Worm (Caenorhabditis elegans) whole organism, L4 larva: ENCODE data around the gene F32D8.13.

Experiments
- D1046.2 ChIP-seq: fragments of 200-800 bp; sonication (Bioruptor generic); IDR thresholded peaks from 2 replicates; pipeline ENCODE4 v1.3.6; 2022; ENCODE audit warnings: missing genetic modification characterization, missing compliant biosample characterization
- F44E2.7 ChIP-seq: fragments of 200-800 bp; sonication (Bioruptor generic); IDR thresholded peaks from 2 replicates; pipeline ENCODE4 v2.1.2; 2022; ENCODE audit warnings: missing genetic modification characterization, missing compliant biosample characterization
- T20F7.1 ChIP-seq: fragments of 200-800 bp; sonication (Bioruptor generic); optimal IDR thresholded peaks from 2 replicates; lab custom pipeline; 2018; ENCODE audit warnings: mild to moderate bottlenecking, missing genetic modification characterization, missing compliant biosample characterization
- Y105C5A.15 ChIP-seq: fragments of 200-800 bp; sonication (Bioruptor generic); IDR thresholded peaks from 2 replicates; pipeline ENCODE4 v1.3.6; 2022; ENCODE audit warnings: missing genetic modification characterization, missing compliant biosample characterization
- Y48G9A.11 ChIP-seq: fragments of 200-800 bp; sonication (Bioruptor generic); IDR thresholded peaks from 2 replicates; pipeline ENCODE4 v1.3.6; 2022; ENCODE audit warnings: missing genetic modification reagents, missing genetic modification characterization, missing compliant biosample characterization
- Y5F2A.4 ChIP-seq: fragments of 200-800 bp; sonication (Bioruptor generic); optimal IDR thresholded peaks from 2 replicates; lab custom pipeline; 2018; ENCODE audit warnings: mild to moderate bottlenecking, missing genetic modification characterization, missing compliant biosample characterization
- ZK337.2 ChIP-seq: fragments of 200-800 bp; sonication (Bioruptor generic); IDR thresholded peaks from 2 replicates; pipeline ENCODE4 v1.3.6; 2022; ENCODE audit warnings: missing genetic modification reagents, missing genetic modification characterization, missing compliant biosample characterization
- arid-1 ChIP-seq: fragments of 200-800 bp; sonication (Bioruptor generic); conservative IDR thresholded peaks from 2 replicates; pipeline ENCODE4 v1.3.6; 2022; ENCODE audit warnings: missing genetic modification reagents, missing genetic modification characterization, missing compliant biosample characterization
- ceh-44 ChIP-seq: fragments of 200-800 bp; sonication (Bioruptor generic); IDR thresholded peaks from 2 replicates; pipeline ENCODE4 v1.3.6; 2022; ENCODE audit warnings: missing genetic modification reagents, missing genetic modification characterization, missing compliant biosample characterization
- daf-12 ChIP-seq: fragments of 150-350 bp; optimal IDR thresholded peaks from 2 replicates; lab custom pipeline; 2014; ENCODE audit warnings: missing biosample characterization, missing genetic modification reagents, missing genetic modification characterization
- daf-16 ChIP-seq, 3 experiments: sonication (generic microtip); optimal IDR thresholded peaks; 2 replicates each; lab custom pipeline; 2016 to 2017; ENCODE audit warnings: missing genetic modification characterization in 3 of 3, missing genetic modification reagents in 3 of 3, mild to moderate bottlenecking in 2 of 3, missing compliant biosample characterization in 2 of 3, missing biosample characterization in 1 of 3, moderate library complexity in 1 of 3
- daf-19 ChIP-seq: fragments of 200-800 bp; sonication (Bioruptor generic); conservative IDR thresholded peaks from 2 replicates; pipeline ENCODE4 v1.3.6; 2022; ENCODE audit warnings: missing genetic modification characterization, missing compliant biosample characterization
- dmd-6 ChIP-seq: fragments of 200-800 bp; sonication (Bioruptor generic); IDR thresholded peaks from 2 replicates; pipeline ENCODE4 v1.3.6; 2022; ENCODE audit warnings: missing genetic modification reagents, missing genetic modification characterization, missing compliant biosample characterization
- duxl-1 ChIP-seq: sonication (generic microtip); optimal IDR thresholded peaks from 2 replicates; lab custom pipeline; 2016; ENCODE audit warnings: mild to moderate bottlenecking, missing genetic modification characterization, moderate library complexity, missing compliant biosample characterization; ENCODE audit not compliant: poor library complexity
- dve-1 ChIP-seq: sonication (generic microtip); optimal IDR thresholded peaks from 2 replicates; lab custom pipeline; 2017; ENCODE audit warnings: antibody characterized with exemption, mild to moderate bottlenecking, missing genetic modification characterization, missing compliant biosample characterization; ENCODE audit not compliant: insufficient read depth
- fkh-10 ChIP-seq: fragments of 150-350 bp; optimal IDR thresholded peaks from 2 replicates; lab custom pipeline; 2014; ENCODE audit warnings: missing biosample characterization, missing genetic modification reagents, missing genetic modification characterization
- hif-1 ChIP-seq, 2 experiments: sonication (generic microtip); optimal IDR thresholded peaks; 2 replicates each; lab custom pipeline; 2016 to 2017; ENCODE audit warnings: missing compliant biosample characterization in 2 of 2, missing genetic modification characterization in 2 of 2, missing genetic modification reagents in 2 of 2, missing genotype in 2 of 2, mild to moderate bottlenecking in 1 of 2
- hlh-11 ChIP-seq: fragments of 200-800 bp; sonication (Bioruptor generic); optimal IDR thresholded peaks from 2 replicates; lab custom pipeline; 2018; ENCODE audit warnings: mild to moderate bottlenecking, missing genetic modification characterization, missing compliant biosample characterization
- hlh-30 ChIP-seq: sonication (generic microtip); optimal IDR thresholded peaks from 2 replicates; lab custom pipeline; 2017; ENCODE audit warnings: antibody characterized with exemption, mild to moderate bottlenecking, missing genetic modification characterization, missing compliant biosample characterization; ENCODE audit not compliant: insufficient read depth
- jun-1 ChIP-seq: fragments of 150-350 bp; optimal IDR thresholded peaks from 2 replicates; lab custom pipeline; 2014; ENCODE audit warnings: missing biosample characterization, missing genetic modification reagents, missing genetic modification characterization
- lim-7 ChIP-seq: fragments of 200-800 bp; sonication (Bioruptor generic); IDR thresholded peaks from 2 replicates; pipeline ENCODE4 v1.3.6; 2022; ENCODE audit warnings: missing genetic modification characterization, missing compliant biosample characterization
- lin-29 ChIP-seq: fragments of 200-800 bp; sonication (Bioruptor generic); IDR thresholded peaks from 2 replicates; pipeline ENCODE4 v1.3.6; 2022; ENCODE audit warnings: missing genetic modification reagents, missing genetic modification characterization, missing compliant biosample characterization
- lin-38 ChIP-seq: fragments of 200-800 bp; sonication (Bioruptor generic); IDR thresholded peaks from 2 replicates; pipeline ENCODE4 v1.3.6; 2022; ENCODE audit warnings: missing genetic modification reagents, missing genetic modification characterization, missing compliant biosample characterization
- lin-39 ChIP-seq: fragments of 150-350 bp; optimal IDR thresholded peaks from 2 replicates; lab custom pipeline; 2014; ENCODE audit warnings: missing biosample characterization, missing genetic modification reagents, missing genetic modification characterization
- lsy-2 ChIP-seq, 2 experiments: fragments of 150-350 bp in 1 of 2; sonication (generic microtip) in 1 of 2; optimal IDR thresholded peaks; 2 replicates each; lab custom pipeline; 2014 to 2017; ENCODE audit warnings: missing biosample characterization in 2 of 2, missing genetic modification characterization in 2 of 2
- mep-1 ChIP-seq: fragments of 150-350 bp; sonication (generic microtip); optimal IDR thresholded peaks from 3 replicates; lab custom pipeline; 2014; ENCODE audit warnings: missing biosample characterization, missing genetic modification characterization
- mes-2 ChIP-seq: sonication (generic microtip); optimal IDR thresholded peaks from 2 replicates; lab custom pipeline; 2016; ENCODE audit warnings: missing genotype, mild to moderate bottlenecking, missing genetic modification characterization, missing compliant biosample characterization; ENCODE audit not compliant: poor library complexity, severe bottlenecking
- nhr-10 ChIP-seq: fragments of 150-350 bp; optimal IDR thresholded peaks from 2 replicates; lab custom pipeline; 2014; ENCODE audit warnings: missing biosample characterization, missing genetic modification characterization
- nhr-102 ChIP-seq: sonication (generic microtip); optimal IDR thresholded peaks from 2 replicates; lab custom pipeline; 2016; ENCODE audit warnings: mild to moderate bottlenecking, missing genetic modification characterization, moderate library complexity, missing compliant biosample characterization
- nhr-11 ChIP-seq: fragments of 150-350 bp; optimal IDR thresholded peaks from 2 replicates; lab custom pipeline; 2014; ENCODE audit warnings: missing biosample characterization, missing genetic modification characterization
- nhr-28 ChIP-seq: fragments of 150-350 bp; optimal IDR thresholded peaks from 2 replicates; lab custom pipeline; 2014; ENCODE audit warnings: missing biosample characterization, missing genetic modification characterization
- nhr-41 ChIP-seq: fragments of 200-800 bp; sonication (Bioruptor generic); IDR thresholded peaks from 2 replicates; pipeline ENCODE4 v1.3.6; 2022; ENCODE audit warnings: missing genetic modification reagents, missing genetic modification characterization, missing compliant biosample characterization
- nhr-48 ChIP-seq: sonication (generic microtip); optimal IDR thresholded peaks from 2 replicates; lab custom pipeline; 2016; ENCODE audit warnings: mild to moderate bottlenecking, missing genetic modification characterization, missing compliant biosample characterization
- nhr-76 ChIP-seq: fragments of 150-350 bp; optimal IDR thresholded peaks from 2 replicates; lab custom pipeline; 2014; ENCODE audit warnings: missing biosample characterization, missing genetic modification characterization
- nhr-77 ChIP-seq: fragments of 150-350 bp; optimal IDR thresholded peaks from 2 replicates; lab custom pipeline; 2014; ENCODE audit warnings: missing biosample characterization, missing genetic modification characterization
- php-3 ChIP-seq: fragments of 200-800 bp; sonication (Bioruptor generic); IDR thresholded peaks from 2 replicates; pipeline ENCODE4 v1.3.6; 2022; ENCODE audit warnings: missing genetic modification reagents, missing genetic modification characterization, missing compliant biosample characterization
- skn-1 ChIP-seq: fragments of 150-350 bp; optimal IDR thresholded peaks from 2 replicates; lab custom pipeline; 2014; ENCODE audit warnings: missing biosample characterization, missing genetic modification characterization
- snpc-1.2 ChIP-seq: fragments of 200-800 bp; sonication (Bioruptor generic); IDR thresholded peaks from 2 replicates; pipeline ENCODE4 v1.3.6; 2022; ENCODE audit warnings: missing genetic modification reagents, missing genetic modification characterization, missing compliant biosample characterization
- snpc-4 ChIP-seq: fragments of 150-350 bp; optimal IDR thresholded peaks from 2 replicates; lab custom pipeline; 2014; ENCODE audit warnings: missing biosample characterization, missing genetic modification characterization
- spr-3 ChIP-seq: fragments of 200-800 bp; sonication (Bioruptor generic); optimal IDR thresholded peaks from 2 replicates; lab custom pipeline; 2018; ENCODE audit warnings: mild to moderate bottlenecking, missing genetic modification characterization, missing compliant biosample characterization
- tag-97 ChIP-seq: fragments of 200-800 bp; sonication (Bioruptor generic); IDR thresholded peaks from 2 replicates; pipeline ENCODE4 v1.3.6; 2022; ENCODE audit warnings: missing genetic modification characterization, missing compliant biosample characterization
- tra-1 ChIP-seq: fragments of 200-800 bp; sonication (Bioruptor generic); IDR thresholded peaks from 2 replicates; pipeline ENCODE4 v1.3.6; 2022; ENCODE audit warnings: missing genetic modification reagents, missing genetic modification characterization, missing compliant biosample characterization
- unc-130 ChIP-seq: sonication (generic microtip); optimal IDR thresholded peaks from 2 replicates; lab custom pipeline; 2016; ENCODE audit warnings: missing genetic modification reagents, missing genetic modification characterization, missing compliant biosample characterization
- unc-39 ChIP-seq: sonication (generic microtip); optimal IDR thresholded peaks from 2 replicates; lab custom pipeline; 2017; ENCODE audit warnings: missing biosample characterization, missing genetic modification characterization
- unc-62 ChIP-seq, 3 experiments: fragments of 150-350 bp in 1 of 3; sonication (generic microtip); optimal IDR thresholded peaks in 2 of 3; peaks in 1 of 3; 1 replicate in 1 of 3; 2 replicates in 2 of 3; lab custom pipeline; 2014 to 2017; ENCODE audit warnings: missing biosample characterization in 3 of 3, missing genetic modification characterization in 3 of 3, missing genetic modification reagents in 3 of 3, missing genotype in 1 of 3
- vab-7 ChIP-seq: fragments of 200-800 bp; sonication (Bioruptor generic); IDR thresholded peaks from 2 replicates; pipeline ENCODE4 v1.3.6; 2022; ENCODE audit warnings: missing genetic modification reagents, missing genetic modification characterization, missing compliant biosample characterization
- zfp-2 ChIP-seq: sonication (generic microtip); optimal IDR thresholded peaks from 2 replicates; lab custom pipeline; 2016; ENCODE audit warnings: mild to moderate bottlenecking, missing genetic modification characterization, missing compliant biosample characterization
- zip-11 ChIP-seq: fragments of 200-800 bp; sonication (Bioruptor generic); IDR thresholded peaks from 2 replicates; pipeline ENCODE4 v1.3.6; 2022; ENCODE audit warnings: missing genetic modification characterization, missing compliant biosample characterization
- zip-2 ChIP-seq: fragments of 150-350 bp; optimal IDR thresholded peaks from 2 replicates; lab custom pipeline; 2014; ENCODE audit warnings: missing biosample characterization, missing genetic modification characterization
- ztf-11 ChIP-seq: fragments of 150-350 bp; optimal IDR thresholded peaks from 2 replicates; lab custom pipeline; 2014; ENCODE audit warnings: missing biosample characterization, missing genetic modification characterization
- ztf-7 ChIP-seq: fragments of 150-350 bp; optimal IDR thresholded peaks from 2 replicates; lab custom pipeline; 2014; ENCODE audit warnings: missing biosample characterization, missing genetic modification characterization

Gene F32D8.13

DNA sequence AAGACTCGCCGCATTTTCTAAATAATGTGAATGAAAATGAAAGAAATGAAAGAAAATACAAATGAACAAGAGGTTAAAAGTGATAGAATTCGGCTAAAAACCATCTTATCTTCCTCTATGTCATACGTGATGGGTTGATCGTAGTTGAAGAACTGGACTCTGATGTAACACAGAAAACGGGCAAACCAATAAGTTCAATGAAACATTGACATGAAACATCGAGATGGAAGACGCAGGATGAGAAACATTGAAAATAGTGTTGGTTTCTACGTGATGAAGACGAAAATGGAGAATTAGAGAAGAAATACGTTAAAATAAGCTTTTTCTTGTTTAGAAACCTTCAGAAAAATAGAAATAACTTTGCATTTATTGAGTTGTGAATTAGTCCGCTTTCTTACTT is 5.4 kb downstream of the F32D8.13 start, which contains the start of gene F32D8.12:
Gene F32D8.12, minus strand, starts transcription at position 48 of the 400 bp plus-strand sequence.
- TF ChIP-seq Y48G9A.11 (no peak), dmd-6 (GFP tag; lab: Robert Waterston, UW) (peak; percentile 58), nhr-77 (tag; lab: Kevin White, UChicago) (peak; percentile 22), ZK337.2 (no peak), daf-12 (tag; lab: Kevin White, UChicago) (no peak), vab-7 (GFP tag; lab: Robert Waterston, UW) (no peak), hif-1 (tag; optimal IDR thresholded peaks at IDR 0.05; lab: Kevin White, UChicago) (peak in 1 of 2 experiments; percentile 85), ztf-7 (tag; lab: Kevin White, UChicago) (no peak), lim-7 (GFP tag; lab: Robert Waterston, UW) (no peak), tag-97 (no peak), php-3 (GFP tag; lab: Robert Waterston, UW) (no peak), jun-1 (no peak), mes-2 (tag; lab: Kevin White, UChicago) (peak; percentile 59), nhr-11 (tag; lab: Kevin White, UChicago) (peak; percentile 47), Y5F2A.4 (GFP tag; lab: Kevin White, UChicago) (no peak), F44E2.7 (GFP tag; lab: Robert Waterston, UW) (no peak), fkh-10 (no peak), unc-39 (tag; lab: Kevin White, UChicago) (no peak), duxl-1 (peak; percentile 13), nhr-76 (tag; lab: Kevin White, UChicago) (no peak), Y105C5A.15 (GFP tag; lab: Robert Waterston, UW) (no peak), snpc-4 (tag; lab: Kevin White, UChicago) (no peak), zip-11 (GFP tag; lab: Robert Waterston, UW) (no peak), nhr-28 (tag; lab: Kevin White, UChicago) (peak; percentile 73), tra-1 (no peak), ceh-44 (GFP tag; lab: Robert Waterston, UW) (no peak), snpc-1.2 (GFP tag; lab: Robert Waterston, UW) (no peak), spr-3 (GFP tag; lab: Kevin White, UChicago) (no peak), lin-39 (tag; lab: Kevin White, UChicago) (no peak), nhr-102 (no peak), daf-19 (GFP tag; lab: Robert Waterston, UW) (no peak), lsy-2 (tag; optimal IDR thresholded peaks at IDR 0.05; lab: Kevin White, UChicago) (peak in 1 of 2 experiments; percentile 57), lin-38 (GFP tag; lab: Robert Waterston, UW) (peak; percentile 48; the same call in 1 of the 2 replicates), mep-1 (tag; lab: Kevin White, UChicago) (peak; percentile 34), daf-16 (GFP tag; optimal IDR thresholded peaks at IDR 0.05; lab: Kevin White, UChicago) (no peak), daf-16 (tag; optimal IDR thresholded peaks at IDR 0.05; lab: Kevin White, UChicago) (peak; percentile 58), skn-1 (no peak), unc-130 (no peak), zip-2 (tag; lab: Kevin White, UChicago) (no peak), hlh-11 (tag; lab: Kevin White, UChicago) (peak; percentile 45), arid-1 (GFP tag; lab: Robert Waterston, UW) (no peak), lin-29 (GFP tag; lab: Robert Waterston, UW) (no peak), nhr-48 (tag; lab: Kevin White, UChicago) (peak; percentile 6), zfp-2 (no peak), dve-1 (tag; lab: Kevin White, UChicago) (peak; percentile 61), nhr-41 (GFP tag; lab: Robert Waterston, UW) (no peak), nhr-10 (tag; lab: Kevin White, UChicago) (peak; percentile 56), ztf-11 (tag; lab: Kevin White, UChicago) (no peak), D1046.2 (GFP tag; lab: Robert Waterston, UW) (no peak), hlh-30 (peak; percentile 39), unc-62 (GFP tag; optimal IDR thresholded peaks at IDR 0.05 in 1 of 2; lab: Kevin White, UChicago) (peak in 1 of 2 experiments; percentile 97), unc-62 (tag; optimal IDR thresholded peaks at IDR 0.05; lab: Kevin White, UChicago) (no peak), T20F7.1 (GFP tag; lab: Kevin White, UChicago) (no peak)
